Fruit fly (Drosophila melanogaster): ENCODE measurements around the gene CG15142.

dm6 chr2L:17480943-17481580, 17.6 kb downstream of the CG15142 start, which contains the start of the genes fws and Lamtor3:
- TF ChIP-seq usp (GFP tag; optimal IDR thresholded peaks at IDR 0.05) = no peak
- TF ChIP-seq Dll (optimal IDR thresholded peaks at IDR 0.05) = no peak

Measured in whole organism.